Fruit fly (Drosophila melanogaster) whole organism, embryonic: ENCODE results near the gene bib.

Experiments
- Atf3 ChIP-seq: fragments of 200-800 bp; sonication (Bioruptor generic); optimal IDR thresholded peaks from 3 replicates; lab custom pipeline; 2016; ENCODE audit warnings: missing biosample characterization, missing genetic modification characterization
- Atf6 ChIP-seq: fragments of 200-800 bp; sonication (Bioruptor generic); IDR thresholded peaks from 2 replicates; pipeline ENCODE4 v1.3.6; 2022; ENCODE audit warnings: missing biosample characterization, missing genetic modification characterization
- B-H2 ChIP-seq: fragments of 200-800 bp; sonication (Bioruptor generic); optimal IDR thresholded peaks from 2 replicates; lab custom pipeline; 2018; ENCODE audit warnings: missing biosample characterization, mild to moderate bottlenecking, missing genetic modification characterization
- CG10654 ChIP-seq: fragments of 200-800 bp; sonication (Bioruptor generic); optimal IDR thresholded peaks from 2 replicates; lab custom pipeline; 2016; ENCODE audit warnings: missing biosample characterization, missing genetic modification characterization
- CG12104 ChIP-seq: fragments of 200-800 bp; sonication (Bioruptor generic); optimal IDR thresholded peaks from 3 replicates; lab custom pipeline; 2016; ENCODE audit warnings: missing biosample characterization, missing genetic modification characterization
- CG12942 ChIP-seq: fragments of 200-800 bp; sonication (Bioruptor generic); optimal IDR thresholded peaks from 3 replicates; lab custom pipeline; 2016; ENCODE audit warnings: missing biosample characterization, missing genetic modification characterization
- CG14050 ChIP-seq: fragments of 200-800 bp; sonication (Bioruptor generic); IDR thresholded peaks from 3 replicates; pipeline ENCODE4 v1.3.6; 2022; ENCODE audit warnings: missing biosample characterization, missing genetic modification characterization
- CG15269 ChIP-seq: fragments of 200-800 bp; sonication (Bioruptor generic); optimal IDR thresholded peaks from 2 replicates; lab custom pipeline; 2018; ENCODE audit warnings: missing biosample characterization, mild to moderate bottlenecking, missing genetic modification characterization, moderate library complexity
- CG18764 ChIP-seq: fragments of 200-800 bp; sonication (Bioruptor generic); optimal IDR thresholded peaks from 3 replicates; lab custom pipeline; 2016; ENCODE audit warnings: missing biosample characterization, missing genetic modification characterization
- CG2678 ChIP-seq: fragments of 200-800 bp; sonication (Bioruptor generic); optimal IDR thresholded peaks from 3 replicates; lab custom pipeline; 2019; ENCODE audit warnings: missing biosample characterization, mild to moderate bottlenecking, missing genetic modification characterization, moderate library complexity
- CG3065 ChIP-seq: fragments of 200-800 bp; sonication (Bioruptor generic); optimal IDR thresholded peaks from 2 replicates; lab custom pipeline; 2016; ENCODE audit warnings: missing biosample characterization, missing genetic modification characterization
- CG3163 ChIP-seq: fragments of 200-800 bp; sonication (Bioruptor generic); optimal IDR thresholded peaks from 3 replicates; lab custom pipeline; 2016; ENCODE audit warnings: missing biosample characterization, missing genetic modification characterization
- CG4617 ChIP-seq: fragments of 200-800 bp; sonication (Bioruptor generic); optimal IDR thresholded peaks from 3 replicates; lab custom pipeline; 2016; ENCODE audit warnings: missing biosample characterization, missing genetic modification characterization, borderline replicate concordance
- CG4707 ChIP-seq: fragments of 200-800 bp; sonication (Bioruptor generic); optimal IDR thresholded peaks from 2 replicates; lab custom pipeline; 2018; ENCODE audit warnings: missing biosample characterization, mild to moderate bottlenecking, missing genetic modification characterization, moderate library complexity
- CG4854 ChIP-seq: fragments of 200-800 bp; sonication (Bioruptor generic); optimal IDR thresholded peaks from 2 replicates; lab custom pipeline; 2016; ENCODE audit warnings: missing biosample characterization, missing genetic modification characterization, inconsistent platforms
- CG7357 ChIP-seq: fragments of 200-800 bp; sonication (Bioruptor generic); IDR thresholded peaks from 3 replicates; pipeline ENCODE4 v1.3.6; 2022; ENCODE audit warnings: missing biosample characterization, missing genetic modification characterization
- CG7786 ChIP-seq: fragments of 200-800 bp; sonication (Bioruptor generic); optimal IDR thresholded peaks from 2 replicates; lab custom pipeline; 2016; ENCODE audit warnings: missing biosample characterization, missing genetic modification characterization
- CG8290 ChIP-seq, 3 experiments: fragments of 200-800 bp; sonication (Bioruptor generic); optimal IDR thresholded peaks; 2 replicates each; lab custom pipeline; 2016 to 2019; ENCODE audit warnings: missing biosample characterization in 3 of 3, missing genetic modification characterization in 3 of 3, mild to moderate bottlenecking in 2 of 3, moderate library complexity in 1 of 3
- CG9817 ChIP-seq: fragments of 200-800 bp; sonication (Bioruptor generic); optimal IDR thresholded peaks from 2 replicates; lab custom pipeline; 2018; ENCODE audit warnings: missing biosample characterization, mild to moderate bottlenecking, missing genetic modification characterization, moderate library complexity
- GATAe ChIP-seq: fragments of 200-800 bp; sonication (Bioruptor generic); conservative IDR thresholded peaks from 2 replicates; pipeline ENCODE4 v1.3.6; 2022; ENCODE audit warnings: missing biosample characterization, missing genetic modification characterization
- HLH54F ChIP-seq: fragments of 200-800 bp; sonication (Bioruptor generic); optimal IDR thresholded peaks from 3 replicates; lab custom pipeline; 2016; ENCODE audit warnings: missing biosample characterization, missing genetic modification characterization
- Mes4 ChIP-seq: fragments of 200-800 bp; sonication (Bioruptor generic); optimal IDR thresholded peaks from 2 replicates; lab custom pipeline; 2016; ENCODE audit warnings: missing biosample characterization, missing genetic modification characterization
- Mrtf ChIP-seq: fragments of 200-800 bp; sonication (Bioruptor generic); IDR thresholded peaks from 3 replicates; pipeline ENCODE4 v1.3.6; 2022; ENCODE audit warnings: missing biosample characterization, missing genetic modification characterization
- Myb ChIP-seq: fragments of 200-800 bp; sonication (Bioruptor generic); optimal IDR thresholded peaks from 2 replicates; lab custom pipeline; 2016; ENCODE audit warnings: missing biosample characterization, missing genetic modification characterization
- NFAT ChIP-seq: fragments of 200-800 bp; sonication (Bioruptor generic); IDR thresholded peaks from 2 replicates; pipeline ENCODE4 v1.3.6; 2022; ENCODE audit warnings: missing biosample characterization, missing genetic modification characterization
- Rfx ChIP-seq: fragments of 200-800 bp; sonication (Bioruptor generic); IDR thresholded peaks from 2 replicates; pipeline ENCODE4 v1.3.6; 2022; ENCODE audit warnings: missing biosample characterization, missing genetic modification characterization
- Scr ChIP-seq: fragments of 200-800 bp; sonication (Bioruptor generic); IDR thresholded peaks from 2 replicates; pipeline ENCODE4 v1.3.6; 2022; ENCODE audit warnings: missing biosample characterization, missing genetic modification characterization; ENCODE audit not compliant: partially characterized antibody
- Taf1 ChIP-seq: fragments of 200-800 bp; sonication (Bioruptor generic); IDR thresholded peaks from 2 replicates; pipeline ENCODE4 v1.3.6; 2022; ENCODE audit warnings: missing biosample characterization, missing genetic modification characterization
- Tbp ChIP-seq: fragments of >200 bp; optimal IDR thresholded peaks from 2 replicates; lab custom pipeline; 2018; ENCODE audit warnings: missing biosample characterization, missing genetic modification characterization
- aop ChIP-seq: fragments of 200-800 bp; sonication (Bioruptor generic); IDR thresholded peaks from 2 replicates; pipeline ENCODE4 v1.3.6; 2022; ENCODE audit warnings: missing biosample characterization, missing genetic modification characterization
- dpn ChIP-seq, 2 experiments: fragments of 200-800 bp; sonication (Bioruptor generic); optimal IDR thresholded peaks; 3 replicates each; lab custom pipeline; 2016; ENCODE audit warnings: missing biosample characterization in 2 of 2, missing genetic modification characterization in 2 of 2
- emc ChIP-seq: fragments of 200-800 bp; sonication (Bioruptor generic); optimal IDR thresholded peaks from 2 replicates; lab custom pipeline; 2016; ENCODE audit warnings: missing biosample characterization, missing genetic modification characterization
- fd96Cb ChIP-seq: fragments of 200-800 bp; sonication (Bioruptor generic); optimal IDR thresholded peaks from 2 replicates; lab custom pipeline; 2018; ENCODE audit warnings: missing biosample characterization, mild to moderate bottlenecking, missing genetic modification characterization, moderate library complexity
- gfzf ChIP-seq: fragments of 200-800 bp; sonication (Bioruptor generic); optimal IDR thresholded peaks from 2 replicates; lab custom pipeline; 2016; ENCODE audit warnings: missing biosample characterization, mild to moderate bottlenecking, missing genetic modification characterization, moderate library complexity
- grau ChIP-seq: fragments of 200-800 bp; optimal IDR thresholded peaks from 3 replicates; lab custom pipeline; 2019; ENCODE audit warnings: missing biosample characterization, mild to moderate bottlenecking, missing genetic modification characterization, moderate library complexity
- grn ChIP-seq: fragments of 200-800 bp; sonication (Bioruptor generic); optimal IDR thresholded peaks from 3 replicates; lab custom pipeline; 2017; ENCODE audit warnings: missing biosample characterization, missing genetic modification characterization
- jumu ChIP-seq: fragments of 200-800 bp; sonication (Bioruptor generic); optimal IDR thresholded peaks from 3 replicates; lab custom pipeline; 2016; ENCODE audit warnings: missing biosample characterization, missing genetic modification characterization
- kay ChIP-seq: fragments of 200-800 bp; sonication (Bioruptor generic); optimal IDR thresholded peaks from 2 replicates; lab custom pipeline; 2016; ENCODE audit warnings: missing biosample characterization, missing genetic modification characterization
- lab ChIP-seq: fragments of 200-800 bp; sonication (Bioruptor generic); optimal IDR thresholded peaks from 3 replicates; lab custom pipeline; 2017; ENCODE audit warnings: missing biosample characterization, missing genetic modification characterization, mild to moderate bottlenecking, moderate library complexity, missing genetic modification reagents
- lmd ChIP-seq: fragments of 200-800 bp; sonication (Bioruptor generic); IDR thresholded peaks from 2 replicates; pipeline ENCODE4 v1.3.6; 2022; ENCODE audit warnings: missing biosample characterization, missing genetic modification characterization
- nerfin-2 ChIP-seq: fragments of 200-800 bp; sonication (Bioruptor generic); IDR thresholded peaks from 2 replicates; pipeline ENCODE4 v1.3.6; 2022; ENCODE audit warnings: missing biosample characterization, missing genetic modification characterization; ENCODE audit not compliant: partially characterized antibody
- oc ChIP-seq: fragments of 200-800 bp; sonication (Bioruptor generic); optimal IDR thresholded peaks from 2 replicates; lab custom pipeline; 2018; ENCODE audit warnings: missing biosample characterization, mild to moderate bottlenecking, missing genetic modification characterization, moderate library complexity
- pan ChIP-seq, 4 experiments: fragments of >200 bp in 3 of 4; fragments of 200-800 bp in 1 of 4; sonication (Bioruptor generic) in 1 of 4; optimal IDR thresholded peaks in 3 of 4; IDR thresholded peaks in 1 of 4; 2 replicates each; pipeline versions ENCODE4 v1.3.6 to Lab custom; 2017 to 2022; ENCODE audit warnings: missing biosample characterization in 2 of 4, missing genetic modification characterization in 2 of 4, mixed read lengths in 1 of 4
- phol ChIP-seq: fragments of 200-800 bp; sonication (Bioruptor generic); optimal IDR thresholded peaks from 3 replicates; lab custom pipeline; 2018; ENCODE audit warnings: missing biosample characterization, mild to moderate bottlenecking, missing genetic modification characterization, moderate library complexity
- scrt ChIP-seq: fragments of 200-800 bp; sonication (Bioruptor generic); optimal IDR thresholded peaks from 2 replicates; lab custom pipeline; 2018; ENCODE audit warnings: missing biosample characterization, mild to moderate bottlenecking, missing genetic modification characterization, moderate library complexity
- sens ChIP-seq: fragments of 200-800 bp; sonication (Bioruptor generic); peaks from one replicate; lab custom pipeline; 2016; ENCODE audit warnings: missing biosample characterization, missing genetic modification characterization
- slbo ChIP-seq: fragments of 200-800 bp; sonication (Bioruptor generic); IDR thresholded peaks from 2 replicates; pipeline ENCODE4 v1.3.6; 2022; ENCODE audit warnings: missing biosample characterization, missing genetic modification characterization
- slou ChIP-seq: fragments of 200-800 bp; sonication (Bioruptor generic); optimal IDR thresholded peaks from 3 replicates; lab custom pipeline; 2016; ENCODE audit warnings: missing biosample characterization, missing genetic modification characterization
- stwl ChIP-seq: fragments of 200-800 bp; sonication (Bioruptor generic); optimal IDR thresholded peaks from 3 replicates; lab custom pipeline; 2018; ENCODE audit warnings: missing biosample characterization, mild to moderate bottlenecking, missing genetic modification characterization, moderate library complexity

Gene bib

DNA sequence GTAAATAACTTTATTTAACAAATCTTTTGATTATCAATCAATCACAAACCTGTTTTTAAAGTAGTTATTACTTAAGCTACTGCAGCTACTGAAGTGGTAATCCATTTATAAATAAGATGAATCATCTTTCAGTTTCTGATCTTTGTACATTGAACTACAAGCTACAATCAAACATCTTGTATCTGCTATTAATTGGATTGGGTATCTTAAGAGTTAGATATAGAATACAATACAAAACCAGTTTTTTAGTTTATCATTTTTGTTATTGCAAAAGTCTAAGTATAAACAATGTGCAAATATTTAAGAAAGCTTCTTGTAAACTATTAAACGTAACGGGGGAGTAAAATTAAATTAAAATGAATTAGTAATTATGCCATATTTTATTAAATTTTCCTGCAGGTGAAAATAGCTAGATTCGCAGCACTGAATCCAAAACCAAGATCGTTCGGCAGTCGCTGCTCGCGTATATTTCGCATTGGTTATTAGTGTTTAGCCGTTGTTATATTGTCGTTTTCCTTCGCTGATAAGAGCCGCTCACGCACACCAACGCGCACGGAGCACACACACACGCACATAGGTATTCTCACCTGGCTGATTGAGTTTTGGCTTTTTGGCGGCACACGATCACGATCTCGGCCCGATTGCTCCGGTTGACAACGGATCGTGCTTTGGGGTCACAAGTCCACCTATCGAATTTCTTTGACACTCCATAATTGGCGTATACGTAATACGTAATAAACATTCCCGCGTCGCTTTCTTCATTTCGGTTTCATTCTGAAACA lies 36.5 kb upstream of the bib start (continued):
- peak; percentile 17 for TF ChIP-seq sens (GFP tag; lab: Kevin White, UChicago)
- TF ChIP-seq Rfx = 0 out of 2 replicates have a peak, but pooled peaks have one; percentile 13
- 0 out of 2 replicates have a peak, but pooled peaks have one; percentile 35 for TF ChIP-seq Atf6 (GFP tag; lab: Robert Waterston, UW)
- TF ChIP-seq grau (tag; lab: Kevin White, UChicago) = no peak
- TF ChIP-seq kay (GFP tag; lab: Kevin White, UChicago) = no peak
- TF ChIP-seq Mes4 (GFP tag; lab: Kevin White, UChicago) = no peak
- no peak for TF ChIP-seq CG3065 (GFP tag; lab: Kevin White, UChicago)
- no peak for TF ChIP-seq gfzf (GFP tag; lab: Kevin White, UChicago)
- TF ChIP-seq NFAT (GFP tag; lab: Robert Waterston, UW) = no peak
- no peak for TF ChIP-seq CG7786 (GFP tag; lab: Kevin White, UChicago)
- TF ChIP-seq grn = peak; percentile 66
- no peak for TF ChIP-seq jumu
- TF ChIP-seq slbo (GFP tag; lab: Robert Waterston, UW) = no peak
- no peak for TF ChIP-seq fd96Cb (tag; lab: Kevin White, UChicago)
- TF ChIP-seq Myb = no peak
- no peak for TF ChIP-seq phol (tag; lab: Kevin White, UChicago)
- TF ChIP-seq dpn (GFP tag; optimal IDR thresholded peaks at IDR 0.05; lab: Kevin White, UChicago) = no peak
- peak; percentile 18 for TF ChIP-seq CG15269
- TF ChIP-seq CG8290 (GFP tag; optimal IDR thresholded peaks at IDR 0.05; lab: Kevin White, UChicago) = no peak
- peak in 1 of 2 experiments; percentile 57 for TF ChIP-seq CG8290 (tag; optimal IDR thresholded peaks at IDR 0.05; lab: Kevin White, UChicago)
- no peak for TF ChIP-seq CG10654 (GFP tag; lab: Kevin White, UChicago)
- no peak for TF ChIP-seq CG12104 (GFP tag; lab: Kevin White, UChicago)
- TF ChIP-seq oc = no peak
- TF ChIP-seq Atf3 (GFP tag; lab: Kevin White, UChicago) = no peak
- no peak for TF ChIP-seq aop (GFP tag; lab: Robert Waterston, UW)
- 0 out of 2 replicates have a peak, but pooled peaks have one; percentile 20 for TF ChIP-seq GATAe
- TF ChIP-seq HLH54F (GFP tag; lab: Kevin White, UChicago) = no peak
- TF ChIP-seq Mrtf (GFP tag; lab: Robert Waterston, UW) = no peak
- TF ChIP-seq CG2678 (tag; lab: Kevin White, UChicago) = no peak
- TF ChIP-seq nerfin-2 (GFP tag; lab: Robert Waterston, UW) = no peak
- no peak for TF ChIP-seq stwl (tag; lab: Kevin White, UChicago)
- TF ChIP-seq CG14050 (GFP tag; lab: Robert Waterston, UW) = no peak
- TF ChIP-seq emc (GFP tag; lab: Kevin White, UChicago) = no peak
- no peak for TF ChIP-seq CG12942 (GFP tag; lab: Kevin White, UChicago)
- TF ChIP-seq CG7357 = no peak
- no peak for TF ChIP-seq CG4854
- TF ChIP-seq Scr (GFP tag; lab: Robert Waterston, UW) = no peak
- no peak for TF ChIP-seq CG4617
- no peak for TF ChIP-seq lmd (GFP tag; lab: Robert Waterston, UW)
- TF ChIP-seq CG3163 (GFP tag; lab: Kevin White, UChicago) = no peak
- no peak for TF ChIP-seq Tbp
- no peak for TF ChIP-seq Taf1
- no peak for TF ChIP-seq slou (GFP tag; lab: Kevin White, UChicago)
- peak; percentile 19 for TF ChIP-seq lab (GFP tag; lab: Kevin White, UChicago)
- TF ChIP-seq CG4707 (GFP tag; lab: Kevin White, UChicago) = no peak
- no peak for TF ChIP-seq CG9817 (tag; lab: Kevin White, UChicago)
- peak; percentile 39 for TF ChIP-seq B-H2 (GFP tag; lab: Kevin White, UChicago)
- no peak for TF ChIP-seq scrt (GFP tag; lab: Kevin White, UChicago)
- TF ChIP-seq pan (optimal IDR thresholded peaks at IDR 0.05; lab: Kevin White, UChicago) = no peak
- no peak for TF ChIP-seq pan (GFP tag; optimal IDR thresholded peaks at IDR 0.05 in 1 of 2, IDR thresholded peaks at IDR 0.05 in 1 of 2)
- TF ChIP-seq CG18764 (GFP tag; lab: Kevin White, UChicago) = no peak
